Fruit fly (Drosophila melanogaster) whole organism, embryonic: ENCODE measurements around the gene CG15422.
A peak's percentile ranks its signal among the peaks of the same experiment; 100 is the strongest.

Experiments
- Awh ChIP-seq: fragments of 200-800 bp; sonication (Bioruptor generic); IDR thresholded peaks from 2 replicates; pipeline ENCODE4, ENCODE4 v1.3.6; 2022; ENCODE audit warnings: missing biosample characterization, missing genetic modification characterization
- CG16813 ChIP-seq: fragments of 200-800 bp; sonication (Bioruptor generic); IDR thresholded peaks from 3 replicates; pipeline ENCODE4 v1.3.6; 2022; ENCODE audit warnings: missing biosample characterization, missing genetic modification characterization; ENCODE audit not compliant: partially characterized antibody
- CG4820 ChIP-seq: fragments of 200-800 bp; sonication (Bioruptor generic); optimal IDR thresholded peaks from 3 replicates; lab custom pipeline; 2016; ENCODE audit warnings: missing biosample characterization, missing genetic modification characterization
- CG9932 ChIP-seq: fragments of 200-800 bp; sonication (Bioruptor generic); IDR thresholded peaks from 2 replicates; pipeline ENCODE4 v1.3.6; 2022; ENCODE audit warnings: missing biosample characterization, missing genetic modification characterization
- Dp ChIP-seq: fragments of 200-800 bp; sonication (Bioruptor generic); optimal IDR thresholded peaks from 2 replicates; lab custom pipeline; 2018; ENCODE audit warnings: missing biosample characterization, mild to moderate bottlenecking, missing genetic modification characterization, moderate library complexity
- Ets97D ChIP-seq: fragments of 200-800 bp; sonication (Bioruptor generic); optimal IDR thresholded peaks from 3 replicates; lab custom pipeline; 2016; ENCODE audit warnings: missing biosample characterization, missing genetic modification characterization
- Ptx1 ChIP-seq: fragments of 200-800 bp; sonication (Bioruptor generic); IDR thresholded peaks from 2 replicates; pipeline ENCODE4 v1.3.6; 2022; ENCODE audit warnings: missing biosample characterization, missing genetic modification characterization
- Tbp ChIP-seq: fragments of >200 bp; optimal IDR thresholded peaks from 2 replicates; lab custom pipeline; 2018; ENCODE audit warnings: missing biosample characterization, missing genetic modification characterization
- ash1 ChIP-seq: fragments of 200-800 bp; sonication (Bioruptor generic); optimal IDR thresholded peaks from 2 replicates; lab custom pipeline; 2018; ENCODE audit warnings: missing biosample characterization, mild to moderate bottlenecking, missing genetic modification characterization

- TF ChIP-seq CG9932 (GFP tag; lab: Robert Waterston, UW) (no peak), Ets97D (GFP tag; lab: Kevin White, UChicago) (no peak), Awh (GFP tag; lab: Robert Waterston, UW) (no peak), Ptx1 (GFP tag; lab: Robert Waterston, UW) (no peak), Dp (GFP tag; lab: Kevin White, UChicago) (no peak), Tbp (GFP tag; lab: Kevin White, UChicago) (no peak), CG4820 (GFP tag; lab: Kevin White, UChicago) (no peak), ash1 (peak; percentile 41), CG16813 (GFP tag; lab: Robert Waterston, UW) (no peak)
Observed at dm6 chr2L:4031203-4032096, 26.7 kb downstream of the CG15422 start, which contains the start of gene ed.
